Fruit fly (Drosophila melanogaster) whole organism, prepupa: ENCODE results near the gene CG13924.

Experiments
- Blimp-1 ChIP-seq: fragments of 200-800 bp; sonication (Bioruptor generic); optimal IDR thresholded peaks from 3 replicates; lab custom pipeline; 2017; ENCODE audit warnings: missing biosample characterization, missing genetic modification characterization, mild to moderate bottlenecking, moderate library complexity, missing genetic modification reagents
- CG10631 ChIP-seq: fragments of 200-800 bp; sonication (Bioruptor generic); optimal IDR thresholded peaks from 2 replicates; lab custom pipeline; 2016; ENCODE audit warnings: missing biosample characterization, missing genetic modification characterization
- CG11902 ChIP-seq: fragments of 200-800 bp; sonication (Bioruptor generic); optimal IDR thresholded peaks from 3 replicates; lab custom pipeline; 2016; ENCODE audit warnings: missing biosample characterization, missing genetic modification characterization
- CG15336 ChIP-seq: fragments of 200-800 bp; sonication (Bioruptor generic); IDR thresholded peaks from 2 replicates; pipeline ENCODE4 v1.3.6; 2022; ENCODE audit warnings: missing biosample characterization, missing genetic modification characterization
- CG1621 ChIP-seq: fragments of 200-800 bp; sonication (Bioruptor generic); optimal IDR thresholded peaks from 3 replicates; lab custom pipeline; 2018; ENCODE audit warnings: missing biosample characterization, mild to moderate bottlenecking, missing genetic modification characterization
- CG3032 ChIP-seq: fragments of 200-800 bp; optimal IDR thresholded peaks from 2 replicates; lab custom pipeline; 2019; ENCODE audit warnings: missing biosample characterization, mild to moderate bottlenecking, missing genetic modification characterization, moderate library complexity
- CG31627 ChIP-seq: fragments of 200-800 bp; sonication (Bioruptor generic); optimal IDR thresholded peaks from 3 replicates; lab custom pipeline; 2016; ENCODE audit warnings: missing biosample characterization, missing genetic modification characterization
- CG32006 ChIP-seq: fragments of 200-800 bp; sonication (Bioruptor generic); optimal IDR thresholded peaks from 3 replicates; lab custom pipeline; 2017; ENCODE audit warnings: missing biosample characterization, mild to moderate bottlenecking, missing genetic modification characterization
- CG34406 ChIP-seq: fragments of 200-800 bp; sonication (Bioruptor generic); optimal IDR thresholded peaks from 3 replicates; lab custom pipeline; 2016; ENCODE audit warnings: missing biosample characterization, missing genetic modification characterization
- CG3919 ChIP-seq: fragments of 200-800 bp; sonication (Bioruptor generic); optimal IDR thresholded peaks from 3 replicates; lab custom pipeline; 2016; ENCODE audit warnings: missing biosample characterization, missing genetic modification characterization
- CG4318 ChIP-seq: fragments of 200-800 bp; sonication (Bioruptor generic); optimal IDR thresholded peaks from 3 replicates; lab custom pipeline; 2017; ENCODE audit warnings: missing biosample characterization, mild to moderate bottlenecking, missing genetic modification characterization
- CG6163 ChIP-seq: fragments of 200-800 bp; sonication (Bioruptor generic); IDR thresholded peaks from 3 replicates; pipeline ENCODE4 v1.3.6; 2022; ENCODE audit warnings: missing biosample characterization, missing genetic modification characterization
- CG6276 ChIP-seq: fragments of 200-800 bp; sonication (Bioruptor generic); optimal IDR thresholded peaks from 2 replicates; lab custom pipeline; 2017; ENCODE audit warnings: missing biosample characterization, mild to moderate bottlenecking, missing genetic modification characterization
- CG6792 ChIP-seq: fragments of 200-800 bp; sonication (Bioruptor generic); optimal IDR thresholded peaks from 3 replicates; lab custom pipeline; 2016; ENCODE audit warnings: missing biosample characterization, missing genetic modification characterization
- CG6808 ChIP-seq: fragments of 200-800 bp; sonication (Bioruptor generic); optimal IDR thresholded peaks from 3 replicates; lab custom pipeline; 2017; ENCODE audit warnings: missing biosample characterization, missing genetic modification characterization, mild to moderate bottlenecking, moderate library complexity, missing genetic modification reagents
- CG6854 ChIP-seq: fragments of 200-800 bp; sonication (Bioruptor generic); optimal IDR thresholded peaks from 2 replicates; lab custom pipeline; 2017; ENCODE audit warnings: missing biosample characterization, mild to moderate bottlenecking, missing genetic modification characterization
- CG7368 ChIP-seq: fragments of 200-800 bp; sonication (Bioruptor generic); optimal IDR thresholded peaks from 3 replicates; lab custom pipeline; 2016; ENCODE audit warnings: missing biosample characterization, missing genetic modification characterization
- CG8119 ChIP-seq: fragments of 200-800 bp; sonication (Bioruptor generic); IDR thresholded peaks from 3 replicates; pipeline ENCODE4 v1.3.6; 2022; ENCODE audit warnings: missing biosample characterization, missing genetic modification characterization
- CG8319 ChIP-seq: fragments of 200-800 bp; sonication (Bioruptor generic); optimal IDR thresholded peaks from 3 replicates; lab custom pipeline; 2016; ENCODE audit warnings: missing biosample characterization, missing genetic modification characterization
- CG9139 ChIP-seq: fragments of 200-800 bp; sonication (Bioruptor generic); optimal IDR thresholded peaks from 3 replicates; lab custom pipeline; 2017; ENCODE audit warnings: missing biosample characterization, mild to moderate bottlenecking, missing genetic modification characterization
- Eip75B ChIP-seq: fragments of 200-800 bp; sonication (Bioruptor generic); optimal IDR thresholded peaks from 3 replicates; lab custom pipeline; 2016; ENCODE audit warnings: missing biosample characterization, missing genetic modification characterization
- Eip78C ChIP-seq: fragments of 200-800 bp; sonication (Bioruptor generic); peaks from one replicate; lab custom pipeline; 2016; ENCODE audit warnings: missing biosample characterization, missing genetic modification characterization
- Eip93F ChIP-seq: fragments of 200-800 bp; sonication (Bioruptor generic); optimal IDR thresholded peaks from 2 replicates; lab custom pipeline; 2016; ENCODE audit warnings: missing biosample characterization, mild to moderate bottlenecking, missing genetic modification characterization
- Ets21C ChIP-seq: fragments of 200-800 bp; sonication (Bioruptor generic); optimal IDR thresholded peaks from 3 replicates; lab custom pipeline; 2016; ENCODE audit warnings: missing biosample characterization, missing genetic modification characterization
- Ets96B ChIP-seq: fragments of 200-800 bp; optimal IDR thresholded peaks from 2 replicates; lab custom pipeline; 2019; ENCODE audit warnings: missing biosample characterization, mild to moderate bottlenecking, missing genetic modification characterization, moderate library complexity
- Hr38 ChIP-seq: sonication (Bioruptor generic); optimal IDR thresholded peaks from 2 replicates; lab custom pipeline; 2016; ENCODE audit warnings: missing biosample characterization, missing genetic modification characterization
- Hr39 ChIP-seq: fragments of 200-800 bp; sonication (Bioruptor generic); optimal IDR thresholded peaks from 2 replicates; lab custom pipeline; 2016; ENCODE audit warnings: missing biosample characterization, missing genetic modification characterization
- Hr4 ChIP-seq: fragments of 200-800 bp; sonication (Bioruptor generic); optimal IDR thresholded peaks from 3 replicates; lab custom pipeline; 2016; ENCODE audit warnings: missing biosample characterization, missing genetic modification characterization
- Lpt ChIP-seq: fragments of 200-800 bp; sonication (Bioruptor generic); optimal IDR thresholded peaks from 3 replicates; lab custom pipeline; 2016; ENCODE audit warnings: missing biosample characterization, missing genetic modification characterization
- Met ChIP-seq: fragments of 200-800 bp; sonication (Bioruptor generic); optimal IDR thresholded peaks from 3 replicates; lab custom pipeline; 2016; ENCODE audit warnings: missing biosample characterization, missing genetic modification characterization
- OdsH ChIP-seq: fragments of 200-800 bp; sonication (Bioruptor generic); optimal IDR thresholded peaks from 3 replicates; lab custom pipeline; 2016; ENCODE audit warnings: missing biosample characterization, missing genetic modification characterization
- Sox102F ChIP-seq: fragments of 200-800 bp; sonication (Bioruptor generic); optimal IDR thresholded peaks from 2 replicates; lab custom pipeline; 2016; ENCODE audit warnings: missing biosample characterization, mild to moderate bottlenecking, missing genetic modification characterization
- Sox14 ChIP-seq: fragments of 200-800 bp; sonication (Bioruptor generic); optimal IDR thresholded peaks from 3 replicates; lab custom pipeline; 2016; ENCODE audit warnings: missing biosample characterization, missing genetic modification characterization
- Sox15 ChIP-seq: fragments of 200-800 bp; sonication (Bioruptor generic); optimal IDR thresholded peaks from 3 replicates; lab custom pipeline; 2016; ENCODE audit warnings: missing biosample characterization, missing genetic modification characterization
- achi ChIP-seq: fragments of 200-800 bp; sonication (Bioruptor generic); optimal IDR thresholded peaks from 3 replicates; lab custom pipeline; 2016; ENCODE audit warnings: missing biosample characterization, missing genetic modification characterization
- acj6 ChIP-seq: fragments of 200-800 bp; sonication (Bioruptor generic); optimal IDR thresholded peaks from 3 replicates; lab custom pipeline; 2016; ENCODE audit warnings: missing biosample characterization, missing genetic modification characterization
- eg ChIP-seq: fragments of 200-800 bp; sonication (Bioruptor generic); IDR thresholded peaks from 3 replicates; pipeline ENCODE4 v1.3.6; 2022; ENCODE audit warnings: missing biosample characterization, missing genetic modification characterization
- esn ChIP-seq: fragments of 200-800 bp; sonication (Bioruptor generic); optimal IDR thresholded peaks from 2 replicates; lab custom pipeline; 2016; ENCODE audit warnings: missing biosample characterization, mild to moderate bottlenecking, missing genetic modification characterization, moderate library complexity
- fd59A ChIP-seq: fragments of 200-800 bp; sonication (Bioruptor generic); optimal IDR thresholded peaks from 2 replicates; lab custom pipeline; 2017; ENCODE audit warnings: missing biosample characterization, mild to moderate bottlenecking, missing genetic modification characterization, missing genetic modification reagents
- fd85E ChIP-seq: fragments of 200-800 bp; sonication (Bioruptor generic); optimal IDR thresholded peaks from 3 replicates; lab custom pipeline; 2016; ENCODE audit warnings: missing biosample characterization, missing genetic modification characterization
- fkh ChIP-seq: fragments of 200-800 bp; sonication (Bioruptor generic); optimal IDR thresholded peaks from 3 replicates; lab custom pipeline; 2017; ENCODE audit warnings: missing biosample characterization, mild to moderate bottlenecking, missing genetic modification characterization, moderate library complexity
- lz ChIP-seq: fragments of 200-800 bp; sonication (Bioruptor generic); optimal IDR thresholded peaks from 3 replicates; lab custom pipeline; 2016; ENCODE audit warnings: missing biosample characterization, missing genetic modification characterization
- net ChIP-seq: fragments of 200-800 bp; sonication (Bioruptor generic); optimal IDR thresholded peaks from 3 replicates; lab custom pipeline; 2016; ENCODE audit warnings: missing biosample characterization, missing genetic modification characterization
- pdm3 ChIP-seq: fragments of 200-800 bp; sonication (Bioruptor generic); optimal IDR thresholded peaks from 3 replicates; lab custom pipeline; 2016; ENCODE audit warnings: missing biosample characterization, missing genetic modification characterization
- salr ChIP-seq, 2 experiments: fragments of 200-800 bp; sonication (Bioruptor generic); optimal IDR thresholded peaks; 3 replicates each; lab custom pipeline; 2016 to 2018; ENCODE audit warnings: missing biosample characterization in 2 of 2, missing genetic modification characterization in 2 of 2, mild to moderate bottlenecking in 1 of 2
- spab ChIP-seq: fragments of 200-800 bp; sonication (Bioruptor generic); optimal IDR thresholded peaks from 2 replicates; lab custom pipeline; 2017; ENCODE audit warnings: missing biosample characterization, mild to moderate bottlenecking, missing genetic modification characterization, missing genetic modification reagents
- ss ChIP-seq, 2 experiments: fragments of 200-800 bp; sonication (Bioruptor generic); optimal IDR thresholded peaks; 2 replicates in 1 of 2; 3 replicates in 1 of 2; lab custom pipeline; 2017 to 2018; ENCODE audit warnings: mild to moderate bottlenecking in 2 of 2, missing biosample characterization in 2 of 2, missing genetic modification characterization in 2 of 2, moderate library complexity in 1 of 2
- svp ChIP-seq: fragments of 200-800 bp; sonication (Bioruptor generic); peaks from one replicate; lab custom pipeline; 2016; ENCODE audit warnings: missing biosample characterization, missing genetic modification characterization
- vri ChIP-seq: fragments of 200-800 bp; sonication (Bioruptor generic); optimal IDR thresholded peaks from 3 replicates; lab custom pipeline; 2016; ENCODE audit warnings: missing biosample characterization, mild to moderate bottlenecking, missing genetic modification characterization

CG13924 gene

DNA sequence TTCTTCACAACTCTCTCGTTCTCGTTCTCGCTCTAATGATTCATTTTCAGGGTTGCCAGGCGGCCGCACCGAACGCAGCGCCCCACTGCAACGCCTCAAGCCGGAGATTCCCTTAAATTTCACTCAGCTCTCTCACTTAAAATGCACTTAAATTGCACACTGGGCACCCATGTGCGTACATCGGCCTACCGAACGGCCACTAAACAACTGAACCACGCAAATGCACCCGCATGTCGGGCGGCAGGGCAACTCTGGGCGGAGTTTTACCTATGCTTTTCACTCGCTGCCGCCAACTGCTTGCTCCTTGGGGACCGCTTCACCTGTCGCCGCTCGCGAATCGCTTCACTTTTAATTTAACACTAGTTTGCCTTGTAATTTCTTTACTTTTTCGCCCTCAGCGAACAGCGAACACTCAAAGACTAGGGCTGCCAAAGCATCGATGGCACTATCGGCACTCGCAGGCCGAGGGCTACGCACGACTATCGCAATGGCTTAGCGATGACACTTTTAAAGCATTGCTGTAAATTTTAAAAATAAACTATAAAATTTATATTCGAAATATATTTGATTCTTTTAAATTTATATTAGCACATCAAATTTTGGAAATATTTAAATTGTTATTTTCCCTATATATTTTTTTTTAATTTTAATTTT is 7.9 kb upstream of the CG13924 start, which contains the start of gene Rap1 (continued):
- TF ChIP-seq Hr4, result peak; percentile 17
- TF ChIP-seq eg (GFP tag; lab: Robert Waterston, UW), result peak; percentile 56
- TF ChIP-seq Ets96B (tag; lab: Kevin White, UChicago), result peak; percentile 15
- peak; percentile 48 for TF ChIP-seq CG3919 (GFP tag; lab: Kevin White, UChicago)
- no peak for TF ChIP-seq CG34406 (GFP tag; lab: Kevin White, UChicago)
- TF ChIP-seq CG6792 (GFP tag; lab: Kevin White, UChicago), result no peak
- no peak for TF ChIP-seq CG6854 (GFP tag; lab: Kevin White, UChicago)
- peak; percentile 43 for TF ChIP-seq OdsH (GFP tag; lab: Kevin White, UChicago)
- TF ChIP-seq Hr39 (GFP tag; lab: Kevin White, UChicago), result peak; percentile 49

DNA sequence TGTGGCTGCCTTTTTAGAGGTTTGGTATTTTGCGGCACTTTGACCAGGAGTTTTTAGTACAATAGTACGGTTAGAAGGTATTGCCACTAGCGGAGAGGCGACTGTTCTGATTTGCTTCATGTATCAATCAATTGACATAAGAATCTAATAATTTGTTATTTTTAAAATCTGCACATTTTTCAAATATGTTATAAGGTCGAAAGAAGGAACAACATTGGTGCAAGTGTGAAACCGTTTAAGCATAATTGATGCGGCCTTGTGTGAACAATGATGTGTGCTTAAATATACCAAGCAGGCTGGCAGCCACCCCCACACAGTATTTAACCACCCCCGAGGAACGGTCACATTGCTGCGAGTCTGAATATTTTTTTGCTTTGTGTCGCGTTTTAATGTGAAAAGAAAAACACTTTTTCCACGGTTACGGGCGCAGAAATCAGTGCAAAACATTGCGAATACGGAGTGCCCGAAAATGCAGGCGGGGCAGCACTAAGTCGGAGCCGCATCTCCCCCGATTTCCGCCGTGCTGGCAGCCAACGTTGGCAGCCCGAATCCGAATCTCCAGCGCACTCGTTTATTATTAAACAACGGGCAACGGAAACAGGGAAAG is 4.6 kb upstream of the CG13924 start, which contains the start of the genes HBS1 and CG12025:
Gene HBS1, minus strand, starts transcription at position 120 of the 607 bp plus-strand sequence.
Gene CG12025, plus strand, starts transcription at position 310 of the 607 bp plus-strand sequence.
- TF ChIP-seq achi (GFP tag; lab: Kevin White, UChicago) (peak; percentile 24), Eip75B (GFP tag; lab: Kevin White, UChicago) (peak; percentile 43), CG31627 (peak; percentile 73), lz (GFP tag; lab: Kevin White, UChicago) (peak; percentile 52), salr (GFP tag; optimal IDR thresholded peaks at IDR 0.05; lab: Kevin White, UChicago) (no peak), CG3919 (GFP tag; lab: Kevin White, UChicago) (peak; percentile 41), Sox102F (GFP tag; lab: Kevin White, UChicago) (no peak), CG6163 (GFP tag; lab: Robert Waterston, UW) (0 out of 3 replicates have a peak, but pooled peaks have one; percentile 56), CG32006 (GFP tag; lab: Kevin White, UChicago) (peak; percentile 51), svp (GFP tag; lab: Kevin White, UChicago) (peak; percentile 88), Eip78C (GFP tag; lab: Kevin White, UChicago) (peak; percentile 72), CG4318 (GFP tag; lab: Kevin White, UChicago) (no peak), CG11902 (GFP tag; lab: Kevin White, UChicago) (peak; percentile 34), CG3032 (tag; lab: Kevin White, UChicago) (peak; percentile 69), Eip93F (GFP tag; lab: Kevin White, UChicago) (no peak), CG1621 (peak; percentile 69), spab (GFP tag; lab: Kevin White, UChicago) (no peak), Blimp-1 (GFP tag; lab: Kevin White, UChicago) (no peak), CG7368 (GFP tag; lab: Kevin White, UChicago) (no peak), net (GFP tag; lab: Kevin White, UChicago) (no peak), CG6808 (GFP tag; lab: Kevin White, UChicago) (peak; percentile 12), ss (GFP tag; optimal IDR thresholded peaks at IDR 0.05; lab: Kevin White, UChicago) (peak in 1 of 2 experiments; percentile 8), OdsH (GFP tag; lab: Kevin White, UChicago) (no peak), Lpt (GFP tag; lab: Kevin White, UChicago) (peak; percentile 34), vri (GFP tag; lab: Kevin White, UChicago) (no peak), pdm3 (no peak), Met (GFP tag; lab: Kevin White, UChicago) (no peak), CG9139 (GFP tag; lab: Kevin White, UChicago) (no peak), CG10631 (GFP tag; lab: Kevin White, UChicago) (no peak), Sox14 (GFP tag; lab: Kevin White, UChicago) (peak; percentile 85), CG6276 (GFP tag; lab: Kevin White, UChicago) (no peak), acj6 (GFP tag; lab: Kevin White, UChicago) (peak; percentile 28), CG8119 (no peak), fd85E (GFP tag; lab: Kevin White, UChicago) (no peak), fd59A (GFP tag; lab: Kevin White, UChicago) (no peak), fkh (GFP tag; lab: Kevin White, UChicago) (no peak), Sox15 (GFP tag; lab: Kevin White, UChicago) (peak; percentile 46), Hr38 (GFP tag; lab: Kevin White, UChicago) (no peak), CG8319 (GFP tag; lab: Kevin White, UChicago) (no peak), Ets21C (GFP tag; lab: Kevin White, UChicago) (peak; percentile 50), CG15336 (0 out of 2 replicates have a peak, but pooled peaks have one; percentile 28), esn (GFP tag; lab: Kevin White, UChicago) (peak; percentile 55)
